Worm (Caenorhabditis elegans) whole organism, L4 larva: ENCODE measurements around the gene wdr-4.

ENCODE experiments used
- F10B5.3 ChIP-seq: sonication (generic microtip); optimal IDR thresholded peaks from 2 replicates; lab custom pipeline; 2016; ENCODE audit warnings: mild to moderate bottlenecking, missing genetic modification characterization, missing compliant biosample characterization
- F37D6.2 ChIP-seq: sonication (generic microtip); optimal IDR thresholded peaks from 2 replicates; lab custom pipeline; 2016; ENCODE audit warnings: mild to moderate bottlenecking, missing genetic modification characterization, missing compliant biosample characterization
- Y5F2A.4 ChIP-seq: fragments of 200-800 bp; sonication (Bioruptor generic); optimal IDR thresholded peaks from 2 replicates; lab custom pipeline; 2018; ENCODE audit warnings: mild to moderate bottlenecking, missing genetic modification characterization, missing compliant biosample characterization
- ZK337.2 ChIP-seq: fragments of 200-800 bp; sonication (Bioruptor generic); IDR thresholded peaks from 2 replicates; pipeline ENCODE4 v1.3.6; 2022; ENCODE audit warnings: missing genetic modification reagents, missing genetic modification characterization, missing compliant biosample characterization
- ZK546.5 ChIP-seq, 2 experiments: sonication (generic microtip); optimal IDR thresholded peaks; 2 replicates each; lab custom pipeline; 2017; ENCODE audit warnings: missing biosample characterization in 2 of 2, missing genetic modification characterization in 2 of 2
- aha-1 ChIP-seq: fragments of 150-350 bp; peaks from one replicate; lab custom pipeline; 2014; ENCODE audit warnings: missing biosample characterization, missing genetic modification characterization
- aly-2 ChIP-seq: sonication (generic microtip); optimal IDR thresholded peaks from 2 replicates; lab custom pipeline; 2018; ENCODE audit warnings: missing biosample characterization, missing genetic modification characterization
- ceh-32 ChIP-seq: sonication (generic microtip); optimal IDR thresholded peaks from 2 replicates; lab custom pipeline; 2016; ENCODE audit warnings: mild to moderate bottlenecking, missing genetic modification characterization, missing compliant biosample characterization; ENCODE audit not compliant: poor library complexity
- ceh-44 ChIP-seq: fragments of 200-800 bp; sonication (Bioruptor generic); IDR thresholded peaks from 2 replicates; pipeline ENCODE4 v1.3.6; 2022; ENCODE audit warnings: missing genetic modification reagents, missing genetic modification characterization, missing compliant biosample characterization
- ceh-62 ChIP-seq: sonication (generic microtip); optimal IDR thresholded peaks from 2 replicates; lab custom pipeline; 2017; ENCODE audit warnings: missing biosample characterization, missing genetic modification characterization
- ceh-82 ChIP-seq: sonication (generic microtip); optimal IDR thresholded peaks from 2 replicates; lab custom pipeline; 2017; ENCODE audit warnings: missing biosample characterization, missing genetic modification characterization
- ces-1 ChIP-seq: fragments of 150-350 bp; sonication (generic microtip); optimal IDR thresholded peaks from 4 replicates; lab custom pipeline; 2014; ENCODE audit warnings: missing biosample characterization, missing genetic modification reagents, missing genetic modification characterization
- ctbp-1 ChIP-seq: fragments of 200-800 bp; sonication (Bioruptor generic); IDR thresholded peaks from 2 replicates; pipeline ENCODE4 v1.3.6; 2022; ENCODE audit warnings: missing genetic modification reagents, missing genetic modification characterization, missing compliant biosample characterization
- daf-19 ChIP-seq: fragments of 200-800 bp; sonication (Bioruptor generic); conservative IDR thresholded peaks from 2 replicates; pipeline ENCODE4 v1.3.6; 2022; ENCODE audit warnings: missing genetic modification characterization, missing compliant biosample characterization
- dpl-1 ChIP-seq: fragments of 150-350 bp; optimal IDR thresholded peaks from 2 replicates; lab custom pipeline; 2014; ENCODE audit warnings: missing biosample characterization, missing genetic modification reagents, missing genetic modification characterization
- duxl-1 ChIP-seq: sonication (generic microtip); optimal IDR thresholded peaks from 2 replicates; lab custom pipeline; 2016; ENCODE audit warnings: mild to moderate bottlenecking, missing genetic modification characterization, moderate library complexity, missing compliant biosample characterization; ENCODE audit not compliant: poor library complexity
- fkh-10 ChIP-seq: fragments of 150-350 bp; optimal IDR thresholded peaks from 2 replicates; lab custom pipeline; 2014; ENCODE audit warnings: missing biosample characterization, missing genetic modification reagents, missing genetic modification characterization
- fos-1 ChIP-seq: fragments of 150-350 bp; optimal IDR thresholded peaks from 2 replicates; lab custom pipeline; 2014; ENCODE audit warnings: missing biosample characterization, missing genetic modification characterization
- hlh-30 ChIP-seq: sonication (generic microtip); optimal IDR thresholded peaks from 2 replicates; lab custom pipeline; 2017; ENCODE audit warnings: antibody characterized with exemption, mild to moderate bottlenecking, missing genetic modification characterization, missing compliant biosample characterization; ENCODE audit not compliant: insufficient read depth
- lin-38 ChIP-seq: fragments of 200-800 bp; sonication (Bioruptor generic); IDR thresholded peaks from 2 replicates; pipeline ENCODE4 v1.3.6; 2022; ENCODE audit warnings: missing genetic modification reagents, missing genetic modification characterization, missing compliant biosample characterization
- lsy-2 ChIP-seq, 2 experiments: fragments of 150-350 bp in 1 of 2; sonication (generic microtip) in 1 of 2; optimal IDR thresholded peaks; 2 replicates each; lab custom pipeline; 2014 to 2017; ENCODE audit warnings: missing biosample characterization in 2 of 2, missing genetic modification characterization in 2 of 2
- mdt-29 ChIP-seq: fragments of 200-800 bp; sonication (Bioruptor generic); IDR thresholded peaks from 2 replicates; pipeline ENCODE4 v1.3.6; 2022; ENCODE audit warnings: missing genetic modification reagents, missing genetic modification characterization, missing compliant biosample characterization
- nhr-11 ChIP-seq: fragments of 150-350 bp; optimal IDR thresholded peaks from 2 replicates; lab custom pipeline; 2014; ENCODE audit warnings: missing biosample characterization, missing genetic modification characterization
- nhr-111 ChIP-seq: fragments of 200-800 bp; sonication (Bioruptor generic); optimal IDR thresholded peaks from 2 replicates; lab custom pipeline; 2018; ENCODE audit warnings: mild to moderate bottlenecking, missing genetic modification characterization, missing compliant biosample characterization
- nhr-237 ChIP-seq: sonication (generic microtip); optimal IDR thresholded peaks from 2 replicates; lab custom pipeline; 2017; ENCODE audit warnings: missing biosample characterization, missing genetic modification characterization
- pha-4 ChIP-seq, 2 experiments: fragments of 150-350 bp in 1 of 2; fragments of 200-800 bp in 1 of 2; sonication (Bioruptor generic) in 1 of 2; IDR thresholded peaks in 1 of 2; optimal IDR thresholded peaks in 1 of 2; 2 replicates each; pipeline versions ENCODE4 v1.3.6 to Lab custom; 2014 to 2022; ENCODE audit warnings: missing genetic modification characterization in 2 of 2, missing genetic modification reagents in 2 of 2, missing biosample characterization in 1 of 2, missing compliant biosample characterization in 1 of 2
- skn-1 ChIP-seq: fragments of 150-350 bp; optimal IDR thresholded peaks from 2 replicates; lab custom pipeline; 2014; ENCODE audit warnings: missing biosample characterization, missing genetic modification characterization
- snpc-4 ChIP-seq: fragments of 150-350 bp; optimal IDR thresholded peaks from 2 replicates; lab custom pipeline; 2014; ENCODE audit warnings: missing biosample characterization, missing genetic modification characterization
- spr-3 ChIP-seq: fragments of 200-800 bp; sonication (Bioruptor generic); optimal IDR thresholded peaks from 2 replicates; lab custom pipeline; 2018; ENCODE audit warnings: mild to moderate bottlenecking, missing genetic modification characterization, missing compliant biosample characterization
- unc-130 ChIP-seq: sonication (generic microtip); optimal IDR thresholded peaks from 2 replicates; lab custom pipeline; 2016; ENCODE audit warnings: missing genetic modification reagents, missing genetic modification characterization, missing compliant biosample characterization
- unc-62 ChIP-seq, 3 experiments: fragments of 150-350 bp in 1 of 3; sonication (generic microtip); optimal IDR thresholded peaks in 2 of 3; peaks in 1 of 3; 1 replicate in 1 of 3; 2 replicates in 2 of 3; lab custom pipeline; 2014 to 2017; ENCODE audit warnings: missing biosample characterization in 3 of 3, missing genetic modification characterization in 3 of 3, missing genetic modification reagents in 3 of 3, missing genotype in 1 of 3
- zfp-3 ChIP-seq: fragments of 200-800 bp; sonication (Bioruptor generic); conservative IDR thresholded peaks from 2 replicates; pipeline ENCODE4 v1.3.6; 2022; ENCODE audit warnings: missing genetic modification reagents, missing genetic modification characterization, missing compliant biosample characterization
- zip-11 ChIP-seq: fragments of 200-800 bp; sonication (Bioruptor generic); IDR thresholded peaks from 2 replicates; pipeline ENCODE4 v1.3.6; 2022; ENCODE audit warnings: missing genetic modification characterization, missing compliant biosample characterization

Gene wdr-4

ce11 chrIII:6725489-6725888, at the start of gene wdr-4:
wdr-4 (plus strand) TSS chrIII:6725789.
- 0 out of 2 replicates have a peak, but pooled peaks have one; percentile 37 for TF ChIP-seq lin-38
- no peak for TF ChIP-seq ceh-82 (tag; lab: Kevin White, UChicago)

- TF ChIP-seq ZK337.2 (GFP tag; lab: Robert Waterston, UW) (no peak), F10B5.3 (tag; lab: Kevin White, UChicago) (no peak), lsy-2 (tag; optimal IDR thresholded peaks at IDR 0.05; lab: Kevin White, UChicago) (no peak), ZK546.5 (tag; optimal IDR thresholded peaks at IDR 0.05; lab: Kevin White, UChicago) (no peak), dpl-1 (GFP tag; lab: Kevin White, UChicago) (no peak), nhr-11 (no peak), duxl-1 (no peak), unc-130 (GFP tag; lab: Kevin White, UChicago) (no peak), zfp-3 (GFP tag; lab: Robert Waterston, UW) (no peak), Y5F2A.4 (GFP tag; lab: Kevin White, UChicago) (no peak), mdt-29 (no peak), nhr-237 (tag; lab: Kevin White, UChicago) (no peak), daf-19 (GFP tag; lab: Robert Waterston, UW) (no peak), snpc-4 (tag; lab: Kevin White, UChicago) (no peak), nhr-111 (GFP tag; lab: Kevin White, UChicago) (no peak), F37D6.2 (tag; lab: Kevin White, UChicago) (no peak), hlh-30 (tag; lab: Kevin White, UChicago) (no peak), zip-11 (GFP tag; lab: Robert Waterston, UW) (no peak), spr-3 (GFP tag; lab: Kevin White, UChicago) (no peak)
These were observed 48.3 kb upstream of the wdr-4 start for ce11 chrIII:6677304-6677703.

ce11 chrIII:6679323-6679722, 46.3 kb upstream of the wdr-4 start:
- peak; percentile 58 for TF ChIP-seq aha-1 (tag; lab: Kevin White, UChicago)
- TF ChIP-seq aly-2 (tag; lab: Kevin White, UChicago), result no peak

- TF ChIP-seq ceh-62 (tag; lab: Kevin White, UChicago) (no peak), unc-62 (GFP tag; optimal IDR thresholded peaks at IDR 0.05 in 1 of 2; lab: Kevin White, UChicago) (peak in 1 of 2 experiments; percentile 93), unc-62 (tag; optimal IDR thresholded peaks at IDR 0.05; lab: Kevin White, UChicago) (no peak), ceh-44 (GFP tag; lab: Robert Waterston, UW) (no peak), ceh-32 (no peak), pha-4 (GFP tag; IDR thresholded peaks at IDR 0.05; lab: Robert Waterston, UW) (no peak), pha-4 (tag; optimal IDR thresholded peaks at IDR 0.05; lab: Kevin White, UChicago) (no peak), dpl-1 (GFP tag; lab: Kevin White, UChicago) (no peak), fkh-10 (GFP tag; lab: Kevin White, UChicago) (no peak)
These were observed 44.6 kb upstream of the wdr-4 start for ce11 chrIII:6680963-6681362.

ce11 chrIII:6681790-6682189, 43.8 kb upstream of the wdr-4 start:
- TF ChIP-seq unc-62 (GFP tag; optimal IDR thresholded peaks at IDR 0.05 in 1 of 2; lab: Kevin White, UChicago) (peak in 1 of 2 experiments; percentile 11), unc-62 (tag; optimal IDR thresholded peaks at IDR 0.05; lab: Kevin White, UChicago) (no peak), fkh-10 (GFP tag; lab: Kevin White, UChicago) (peak; percentile 79), fos-1 (no peak), ces-1 (peak; percentile 32)

ce11 chrIII:6690490-6690889, 35.1 kb upstream of the wdr-4 start:
- TF ChIP-seq ctbp-1 (GFP tag; lab: Robert Waterston, UW) (0 out of 2 replicates have a peak, but pooled peaks have one; percentile 18), skn-1 (tag; lab: Kevin White, UChicago) (no peak)
